Worm (Caenorhabditis elegans) whole organism, L4 larva: Measurements from ENCODE around the gene F16F9.4.
"Not testable (repeated sequence)": the region's sequence is repeated elsewhere in the genome, so short reads cannot be mapped to it uniquely, and the experiment has no call there.

ENCODE experiments used
- F26F4.8 ChIP-seq: fragments of 200-800 bp; sonication (Bioruptor generic); conservative IDR thresholded peaks from 2 replicates; pipeline ENCODE4 v1.3.6; 2022; ENCODE audit warnings: missing genetic modification characterization, missing compliant biosample characterization
- R02D3.7 ChIP-seq: fragments of 150-350 bp; sonication (generic microtip); optimal IDR thresholded peaks from 3 replicates; lab custom pipeline; 2014; ENCODE audit warnings: missing biosample characterization, missing genetic modification characterization
- Y105C5A.15 ChIP-seq: fragments of 200-800 bp; sonication (Bioruptor generic); IDR thresholded peaks from 2 replicates; pipeline ENCODE4 v1.3.6; 2022; ENCODE audit warnings: missing genetic modification characterization, missing compliant biosample characterization
- Y48G9A.11 ChIP-seq: fragments of 200-800 bp; sonication (Bioruptor generic); IDR thresholded peaks from 2 replicates; pipeline ENCODE4 v1.3.6; 2022; ENCODE audit warnings: missing genetic modification reagents, missing genetic modification characterization, missing compliant biosample characterization
- Y5F2A.4 ChIP-seq: fragments of 200-800 bp; sonication (Bioruptor generic); optimal IDR thresholded peaks from 2 replicates; lab custom pipeline; 2018; ENCODE audit warnings: mild to moderate bottlenecking, missing genetic modification characterization, missing compliant biosample characterization
- aha-1 ChIP-seq: fragments of 150-350 bp; peaks from one replicate; lab custom pipeline; 2014; ENCODE audit warnings: missing biosample characterization, missing genetic modification characterization
- ceh-28 ChIP-seq: fragments of 150-350 bp; optimal IDR thresholded peaks from 2 replicates; lab custom pipeline; 2014; ENCODE audit warnings: missing biosample characterization, missing genetic modification reagents, missing genetic modification characterization
- ces-1 ChIP-seq: fragments of 150-350 bp; sonication (generic microtip); optimal IDR thresholded peaks from 4 replicates; lab custom pipeline; 2014; ENCODE audit warnings: missing biosample characterization, missing genetic modification reagents, missing genetic modification characterization
- cey-2 ChIP-seq: sonication (generic microtip); optimal IDR thresholded peaks from 3 replicates; lab custom pipeline; 2017; ENCODE audit warnings: missing genetic modification characterization, mild to moderate bottlenecking, missing compliant biosample characterization, antibody characterized with exemption, borderline replicate concordance; ENCODE audit not compliant: insufficient read depth
- daf-16 ChIP-seq, 3 experiments: sonication (generic microtip); optimal IDR thresholded peaks; 2 replicates each; lab custom pipeline; 2016 to 2017; ENCODE audit warnings: missing genetic modification characterization in 3 of 3, missing genetic modification reagents in 3 of 3, mild to moderate bottlenecking in 2 of 3, missing compliant biosample characterization in 2 of 3, missing biosample characterization in 1 of 3, moderate library complexity in 1 of 3
- lin-29 ChIP-seq: fragments of 200-800 bp; sonication (Bioruptor generic); IDR thresholded peaks from 2 replicates; pipeline ENCODE4 v1.3.6; 2022; ENCODE audit warnings: missing genetic modification reagents, missing genetic modification characterization, missing compliant biosample characterization
- lsy-2 ChIP-seq, 2 experiments: fragments of 150-350 bp in 1 of 2; sonication (generic microtip) in 1 of 2; optimal IDR thresholded peaks; 2 replicates each; lab custom pipeline; 2014 to 2017; ENCODE audit warnings: missing biosample characterization in 2 of 2, missing genetic modification characterization in 2 of 2
- madf-9 ChIP-seq: fragments of 200-800 bp; sonication (Bioruptor generic); conservative IDR thresholded peaks from 2 replicates; pipeline ENCODE4 v1.3.6; 2022; ENCODE audit warnings: missing genetic modification reagents, missing genetic modification characterization, missing compliant biosample characterization
- mdt-29 ChIP-seq: fragments of 200-800 bp; sonication (Bioruptor generic); IDR thresholded peaks from 2 replicates; pipeline ENCODE4 v1.3.6; 2022; ENCODE audit warnings: missing genetic modification reagents, missing genetic modification characterization, missing compliant biosample characterization
- nhr-10 ChIP-seq: fragments of 150-350 bp; optimal IDR thresholded peaks from 2 replicates; lab custom pipeline; 2014; ENCODE audit warnings: missing biosample characterization, missing genetic modification characterization
- nhr-11 ChIP-seq: fragments of 150-350 bp; optimal IDR thresholded peaks from 2 replicates; lab custom pipeline; 2014; ENCODE audit warnings: missing biosample characterization, missing genetic modification characterization
- nhr-41 ChIP-seq: fragments of 200-800 bp; sonication (Bioruptor generic); IDR thresholded peaks from 2 replicates; pipeline ENCODE4 v1.3.6; 2022; ENCODE audit warnings: missing genetic modification reagents, missing genetic modification characterization, missing compliant biosample characterization
- skn-1 ChIP-seq: fragments of 150-350 bp; optimal IDR thresholded peaks from 2 replicates; lab custom pipeline; 2014; ENCODE audit warnings: missing biosample characterization, missing genetic modification characterization
- snpc-4 ChIP-seq: fragments of 150-350 bp; optimal IDR thresholded peaks from 2 replicates; lab custom pipeline; 2014; ENCODE audit warnings: missing biosample characterization, missing genetic modification characterization
- vab-7 ChIP-seq: fragments of 200-800 bp; sonication (Bioruptor generic); IDR thresholded peaks from 2 replicates; pipeline ENCODE4 v1.3.6; 2022; ENCODE audit warnings: missing genetic modification reagents, missing genetic modification characterization, missing compliant biosample characterization
- zfp-2 ChIP-seq: sonication (generic microtip); optimal IDR thresholded peaks from 2 replicates; lab custom pipeline; 2016; ENCODE audit warnings: mild to moderate bottlenecking, missing genetic modification characterization, missing compliant biosample characterization

F16F9.4 gene

ce11 chrX:8416819-8417218, 46.3 kb downstream of the F16F9.4 start, which contains the start of gene ced-8:
ced-8 (minus strand) TSS chrX:8416919.
- no peak for TF ChIP-seq Y5F2A.4 (GFP tag; lab: Kevin White, UChicago)
- no peak for TF ChIP-seq lin-29 (GFP tag; lab: Robert Waterston, UW)
- TF ChIP-seq ces-1 (GFP tag; lab: Kevin White, UChicago): no peak
- TF ChIP-seq vab-7 (GFP tag; lab: Robert Waterston, UW): no peak
- TF ChIP-seq nhr-10 (tag; lab: Kevin White, UChicago): no peak
- no peak for TF ChIP-seq daf-16 (GFP tag; optimal IDR thresholded peaks at IDR 0.05; lab: Kevin White, UChicago)
- no peak for TF ChIP-seq daf-16 (tag; optimal IDR thresholded peaks at IDR 0.05; lab: Kevin White, UChicago)
- TF ChIP-seq Y105C5A.15 (GFP tag; lab: Robert Waterston, UW): no peak
- TF ChIP-seq skn-1: no peak
- TF ChIP-seq lsy-2 (tag; optimal IDR thresholded peaks at IDR 0.05; lab: Kevin White, UChicago): no peak
- TF ChIP-seq ceh-28: no peak
- no peak for TF ChIP-seq snpc-4
- TF ChIP-seq F26F4.8 (GFP tag; lab: Robert Waterston, UW): no peak
- no peak for TF ChIP-seq mdt-29 (GFP tag; lab: Robert Waterston, UW)

DNA sequence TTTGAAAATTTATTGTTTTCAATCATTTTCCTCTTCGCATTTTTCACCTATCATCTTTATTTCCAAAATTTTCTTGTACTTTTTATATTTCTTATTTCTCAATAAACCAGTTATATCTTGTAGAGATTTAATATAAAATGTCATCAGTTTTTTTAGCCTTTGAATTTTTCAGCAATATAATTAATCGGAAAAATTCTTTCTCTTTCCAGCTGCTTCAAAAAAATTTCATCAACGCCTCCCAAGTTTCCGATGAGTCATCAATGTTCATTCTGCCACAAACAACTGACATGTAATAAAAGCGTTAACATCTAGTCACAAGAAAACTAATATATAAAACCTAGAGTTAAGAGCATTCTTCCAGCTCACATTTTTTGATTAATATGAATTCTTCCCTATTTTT, 50.0 kb downstream of the F16F9.4 start, which contains the start of gene F08F1.4:
TSS of gene F08F1.4 (plus strand) at position 301 of the 400 bp plus-strand sequence.
- TF ChIP-seq Y48G9A.11: no peak
- no peak for TF ChIP-seq R02D3.7 (tag; lab: Kevin White, UChicago)
- TF ChIP-seq aha-1 (tag; lab: Kevin White, UChicago): peak; percentile 40
- no peak for TF ChIP-seq madf-9 (GFP tag; lab: Robert Waterston, UW)
- TF ChIP-seq cey-2 (tag; lab: Kevin White, UChicago): no peak
- TF ChIP-seq nhr-41 (GFP tag; lab: Robert Waterston, UW): no peak
- TF ChIP-seq, all 104 proteins: peak for 1

DNA sequence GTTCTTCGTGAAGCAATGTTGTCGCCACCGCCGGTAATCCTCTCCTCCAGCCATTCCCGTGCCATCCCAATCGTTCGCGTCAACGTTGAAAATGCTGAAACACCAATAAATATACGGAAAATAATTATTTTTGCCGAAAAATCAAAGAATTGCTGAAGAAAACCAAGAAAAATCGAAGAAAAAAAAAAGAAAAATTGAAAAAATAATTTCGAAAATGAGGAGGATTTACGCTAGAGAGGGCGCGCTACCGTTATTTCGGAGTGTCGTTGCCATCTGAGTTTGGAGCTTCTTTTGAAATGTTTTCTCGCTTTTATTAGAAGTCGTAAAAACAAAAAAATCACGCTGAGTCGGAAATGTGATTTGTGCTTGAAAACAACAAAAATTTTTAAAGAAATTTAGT, 52.4 kb downstream of the F16F9.4 start, which contains the start of gene F08F1.9:
TSS of gene F08F1.9 (minus strand) at position 101 of the 400 bp plus-strand sequence.
- not testable (repeated sequence) for TF ChIP-seq zfp-2, nhr-11, aha-1 (tag; lab: Kevin White, UChicago)
